Worm (Caenorhabditis elegans) whole organism, young adult: ENCODE results near the gene F26A1.8.

Source experiments
- B0035.1 ChIP-seq: sonication (generic microtip); optimal IDR thresholded peaks from 2 replicates; lab custom pipeline; 2016; ENCODE audit warnings: missing genetic modification characterization, mild to moderate bottlenecking, missing compliant biosample characterization, missing genotype, missing genetic modification reagents
- C06A6.2 ChIP-seq: fragments of 200-800 bp; sonication (Bioruptor generic); conservative IDR thresholded peaks from 2 replicates; pipeline ENCODE4 v1.3.6; 2022; ENCODE audit warnings: missing genetic modification characterization, missing compliant biosample characterization
- D2030.7 ChIP-seq: fragments of 200-800 bp; sonication (Bioruptor generic); IDR thresholded peaks from 2 replicates; pipeline ENCODE4 v1.3.6; 2022; ENCODE audit warnings: missing genetic modification reagents, missing genetic modification characterization, missing compliant biosample characterization
- F49E8.2 ChIP-seq: sonication (generic microtip); optimal IDR thresholded peaks from 3 replicates; lab custom pipeline; 2017; ENCODE audit warnings: missing genetic modification characterization, mild to moderate bottlenecking, missing compliant biosample characterization, antibody characterized with exemption, moderate library complexity; ENCODE audit not compliant: insufficient read depth
- F52B5.7 ChIP-seq: sonication (generic microtip); optimal IDR thresholded peaks from 2 replicates; lab custom pipeline; 2016; ENCODE audit warnings: mild to moderate bottlenecking, missing genetic modification characterization, missing compliant biosample characterization
- K11D2.4 ChIP-seq: fragments of 200-800 bp; sonication (Bioruptor generic); IDR thresholded peaks from 2 replicates; pipeline ENCODE4 v1.3.6; 2022; ENCODE audit warnings: missing genetic modification reagents, missing genetic modification characterization, missing compliant biosample characterization
- Y53G8AR.9 ChIP-seq: fragments of 200-800 bp; sonication (Bioruptor generic); conservative IDR thresholded peaks from 2 replicates; pipeline ENCODE4 v1.3.6; 2022; ENCODE audit warnings: missing genetic modification reagents, missing genetic modification characterization, missing compliant biosample characterization
- ZK185.1 ChIP-seq: sonication (generic microtip); optimal IDR thresholded peaks from 2 replicates; lab custom pipeline; 2016; ENCODE audit warnings: mild to moderate bottlenecking, missing genetic modification characterization, missing compliant biosample characterization; ENCODE audit not compliant: poor library complexity, severe bottlenecking
- ama-1 ChIP-seq, 3 experiments: fragments of 150-350 bp in 1 of 3; sonication (generic microtip) in 2 of 3; optimal IDR thresholded peaks; 2 replicates each; lab custom pipeline; 2014 to 2018; ENCODE audit warnings: missing biosample characterization in 2 of 3, missing genetic modification characterization in 2 of 3, missing genetic modification reagents in 2 of 3
- bed-1 ChIP-seq: fragments of 200-800 bp; sonication (Bioruptor generic); IDR thresholded peaks from 2 replicates; pipeline ENCODE4 v1.3.6; 2022; ENCODE audit warnings: missing genetic modification reagents, missing genetic modification characterization, missing compliant biosample characterization
- cebp-1 ChIP-seq, 2 experiments: fragments of 200-800 bp in 1 of 2; sonication (Bioruptor generic) in 1 of 2; sonication (generic microtip) in 1 of 2; IDR thresholded peaks in 1 of 2; optimal IDR thresholded peaks in 1 of 2; 2 replicates each; pipeline versions ENCODE4 v1.3.6 to Lab custom; 2017 to 2022; ENCODE audit warnings: missing compliant biosample characterization in 2 of 2, missing genetic modification characterization in 2 of 2, mild to moderate bottlenecking in 1 of 2, missing genetic modification reagents in 1 of 2, moderate library complexity in 1 of 2
- ceh-100 ChIP-seq: fragments of 200-800 bp; sonication (Bioruptor generic); IDR thresholded peaks from 2 replicates; pipeline ENCODE4 v1.3.6; 2022; ENCODE audit warnings: missing genetic modification reagents, missing genetic modification characterization, missing compliant biosample characterization
- ceh-58 ChIP-seq: fragments of 200-800 bp; sonication (Bioruptor generic); IDR thresholded peaks from 2 replicates; pipeline ENCODE4 v1.3.6; 2022; ENCODE audit warnings: missing genetic modification characterization, missing compliant biosample characterization
- ceh-91 ChIP-seq: fragments of 200-800 bp; sonication (Bioruptor generic); IDR thresholded peaks from 2 replicates; pipeline ENCODE4 v1.3.6; 2022; ENCODE audit warnings: missing genetic modification reagents, missing genetic modification characterization, missing compliant biosample characterization
- die-1 ChIP-seq: sonication (generic microtip); optimal IDR thresholded peaks from 2 replicates; lab custom pipeline; 2016; ENCODE audit warnings: missing genotype, mild to moderate bottlenecking, missing genetic modification characterization, missing compliant biosample characterization
- dpl-1 ChIP-seq: fragments of 150-350 bp; optimal IDR thresholded peaks from 2 replicates; lab custom pipeline; 2014; ENCODE audit warnings: missing biosample characterization, missing genetic modification reagents, missing genetic modification characterization
- egl-44 ChIP-seq: fragments of 200-800 bp; sonication (Bioruptor generic); IDR thresholded peaks from 2 replicates; pipeline ENCODE4 v1.3.6; 2022; ENCODE audit warnings: missing genetic modification reagents, missing genetic modification characterization, missing compliant biosample characterization
- hlh-26 ChIP-seq: fragments of 200-800 bp; sonication (Bioruptor generic); conservative IDR thresholded peaks from 2 replicates; pipeline ENCODE4 v1.3.6; 2022; ENCODE audit warnings: missing genetic modification reagents, missing genetic modification characterization, missing compliant biosample characterization
- hmg-20 ChIP-seq: fragments of 200-800 bp; sonication (Bioruptor generic); IDR thresholded peaks from 2 replicates; pipeline ENCODE4 v1.3.6; 2022; ENCODE audit warnings: missing genetic modification reagents, missing genetic modification characterization, missing compliant biosample characterization
- hrde-1 ChIP-seq: sonication (generic microtip); optimal IDR thresholded peaks from 2 replicates; lab custom pipeline; 2016; ENCODE audit warnings: missing genetic modification characterization, mild to moderate bottlenecking, missing compliant biosample characterization, moderate library complexity, missing genotype, missing genetic modification reagents, borderline replicate concordance
- let-607 ChIP-seq, 2 experiments: fragments of 200-800 bp in 1 of 2; sonication (Bioruptor generic) in 1 of 2; sonication (generic microtip) in 1 of 2; optimal IDR thresholded peaks; 2 replicates each; lab custom pipeline; 2016 to 2018; ENCODE audit warnings: mild to moderate bottlenecking in 2 of 2, missing compliant biosample characterization in 2 of 2, missing genetic modification characterization in 2 of 2, moderate library complexity in 2 of 2, missing genotype in 1 of 2
- lin-35 ChIP-seq, 3 experiments: fragments of 150-350 bp in 2 of 3; sonication (generic microtip) in 1 of 3; optimal IDR thresholded peaks; 2 replicates each; lab custom pipeline; 2014 to 2018; ENCODE audit warnings: missing biosample characterization in 3 of 3, missing genetic modification characterization in 3 of 3, missing genetic modification reagents in 3 of 3
- lin-40 ChIP-seq: sonication (generic microtip); optimal IDR thresholded peaks from 2 replicates; lab custom pipeline; 2016; ENCODE audit warnings: missing genetic modification characterization, mild to moderate bottlenecking, missing compliant biosample characterization, missing genotype, missing genetic modification reagents
- lin-54 ChIP-seq: fragments of 200-800 bp; sonication (Bioruptor generic); optimal IDR thresholded peaks from 2 replicates; lab custom pipeline; 2018; ENCODE audit warnings: mild to moderate bottlenecking, missing genetic modification characterization, missing compliant biosample characterization
- lsl-1 ChIP-seq: fragments of 200-800 bp; sonication (Bioruptor generic); optimal IDR thresholded peaks from 2 replicates; lab custom pipeline; 2018; ENCODE audit warnings: mild to moderate bottlenecking, missing genetic modification characterization, moderate library complexity, missing compliant biosample characterization
- madf-8 ChIP-seq: fragments of 200-800 bp; sonication (Bioruptor generic); conservative IDR thresholded peaks from 2 replicates; pipeline ENCODE4 v1.3.6; 2022; ENCODE audit warnings: missing genetic modification reagents, missing genetic modification characterization, missing compliant biosample characterization
- mcd-1 ChIP-seq: fragments of 200-800 bp; sonication (Bioruptor generic); IDR thresholded peaks from 2 replicates; pipeline ENCODE4 v1.3.6; 2022; ENCODE audit warnings: missing genetic modification reagents, missing genetic modification characterization, missing compliant biosample characterization
- nhr-27 ChIP-seq: fragments of 200-800 bp; sonication (Bioruptor generic); optimal IDR thresholded peaks from 2 replicates; lab custom pipeline; 2018; ENCODE audit warnings: mild to moderate bottlenecking, missing genetic modification characterization, moderate library complexity, missing compliant biosample characterization
- rcor-1 ChIP-seq: fragments of 200-800 bp; sonication (Bioruptor generic); IDR thresholded peaks from 2 replicates; pipeline ENCODE4 v1.3.6; 2022; ENCODE audit warnings: missing genetic modification reagents, missing genetic modification characterization, missing compliant biosample characterization
- rec-8 ChIP-seq, 2 experiments: sonication (generic microtip); optimal IDR thresholded peaks; 2 replicates each; lab custom pipeline; 2016; ENCODE audit warnings: mild to moderate bottlenecking in 2 of 2, missing genetic modification characterization in 2 of 2, missing genetic modification reagents in 2 of 2, missing genotype in 2 of 2, missing biosample characterization in 1 of 2, missing compliant biosample characterization in 1 of 2, moderate library complexity in 1 of 2
- sdz-38 ChIP-seq: sonication (generic microtip); optimal IDR thresholded peaks from 2 replicates; lab custom pipeline; 2016; ENCODE audit warnings: missing genotype, missing genetic modification characterization, missing compliant biosample characterization
- snpc-1.1 ChIP-seq: sonication (generic microtip); optimal IDR thresholded peaks from 2 replicates; lab custom pipeline; 2017; ENCODE audit warnings: missing genetic modification characterization, mild to moderate bottlenecking, missing compliant biosample characterization, antibody characterized with exemption, moderate library complexity, missing genotype, missing genetic modification reagents; ENCODE audit not compliant: insufficient read depth
- snpc-1.3 ChIP-seq: sonication (generic microtip); optimal IDR thresholded peaks from 2 replicates; lab custom pipeline; 2017; ENCODE audit warnings: missing genetic modification characterization, mild to moderate bottlenecking, missing compliant biosample characterization, antibody characterized with exemption, moderate library complexity, missing genotype, missing genetic modification reagents; ENCODE audit not compliant: insufficient read depth
- snpc-3.4 ChIP-seq: sonication (generic microtip); optimal IDR thresholded peaks from 2 replicates; lab custom pipeline; 2017; ENCODE audit warnings: missing genetic modification characterization, mild to moderate bottlenecking, missing compliant biosample characterization, antibody characterized with exemption, moderate library complexity, missing genotype, missing genetic modification reagents
- snpc-4 ChIP-seq, 5 experiments: fragments of 150-350 bp in 1 of 5; sonication (generic microtip) in 4 of 5; optimal IDR thresholded peaks; 2 replicates each; lab custom pipeline; 2014 to 2018; ENCODE audit warnings: missing genetic modification characterization in 5 of 5, missing biosample characterization in 3 of 5, antibody characterized with exemption in 2 of 5, mild to moderate bottlenecking in 2 of 5, missing compliant biosample characterization in 2 of 5, missing genotype in 2 of 5, moderate library complexity in 2 of 5, missing genetic modification reagents in 1 of 5
- somi-1 ChIP-seq: fragments of 200-800 bp; sonication (Bioruptor generic); optimal IDR thresholded peaks from 2 replicates; lab custom pipeline; 2018; ENCODE audit warnings: mild to moderate bottlenecking, missing genetic modification characterization, missing compliant biosample characterization
- unc-130 ChIP-seq: sonication (generic microtip); optimal IDR thresholded peaks from 2 replicates; lab custom pipeline; 2016; ENCODE audit warnings: missing genetic modification reagents, missing genetic modification characterization, missing compliant biosample characterization
- unc-62 ChIP-seq: fragments of 150-350 bp; optimal IDR thresholded peaks from 2 replicates; lab custom pipeline; 2014; ENCODE audit warnings: missing biosample characterization, missing genetic modification reagents, missing genetic modification characterization
- xnd-1 ChIP-seq: sonication (generic microtip); optimal IDR thresholded peaks from 2 replicates; lab custom pipeline; 2016; ENCODE audit warnings: missing genotype, missing genetic modification reagents, missing genetic modification characterization, missing compliant biosample characterization
- ztf-18 ChIP-seq: sonication (generic microtip); optimal IDR thresholded peaks from 2 replicates; lab custom pipeline; 2016; ENCODE audit warnings: missing genotype, mild to moderate bottlenecking, missing genetic modification characterization, missing compliant biosample characterization
- ztf-22 ChIP-seq: fragments of 200-800 bp; sonication (Bioruptor generic); optimal IDR thresholded peaks from 2 replicates; lab custom pipeline; 2018; ENCODE audit warnings: mild to moderate bottlenecking, missing genetic modification characterization, moderate library complexity, missing compliant biosample characterization
- ztf-6 ChIP-seq: fragments of 200-800 bp; sonication (Bioruptor generic); IDR thresholded peaks from 2 replicates; pipeline ENCODE4 v1.3.6; 2022; ENCODE audit warnings: missing genetic modification reagents, missing genetic modification characterization, missing compliant biosample characterization

Gene F26A1.8

DNA sequence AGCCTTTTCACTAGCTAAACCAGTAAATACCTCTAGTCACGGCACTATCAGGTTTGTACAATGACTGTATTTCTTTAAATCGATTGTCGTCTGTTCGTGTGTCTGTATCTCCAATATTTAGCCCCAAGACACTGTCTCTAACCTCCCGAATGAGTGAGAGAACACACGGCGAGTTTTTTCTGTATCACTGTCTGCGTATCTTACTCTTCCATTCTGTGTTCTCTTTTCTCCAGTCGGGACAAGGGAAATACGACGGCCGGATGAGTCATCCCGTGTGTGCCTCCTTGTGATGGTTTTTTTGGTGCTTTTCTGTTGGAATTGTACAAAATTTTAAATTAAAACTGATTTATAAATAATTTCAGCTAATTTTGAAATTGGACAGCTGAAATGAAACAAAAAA, 26.0 kb downstream of the F26A1.8 start (continued):
- TF ChIP-seq C06A6.2 (no peak), somi-1 (GFP tag; lab: Kevin White, UChicago) (peak; percentile 73), ztf-18 (tag; lab: Kevin White, UChicago) (peak; percentile 56), B0035.1 (no peak), F52B5.7 (tag; lab: Kevin White, UChicago) (no peak), ceh-58 (GFP tag; lab: Robert Waterston, UW) (no peak), hlh-26 (GFP tag; lab: Robert Waterston, UW) (no peak), bed-1 (GFP tag; lab: Robert Waterston, UW) (no peak), lin-54 (peak; percentile 56), cebp-1 (GFP tag; IDR thresholded peaks at IDR 0.05; lab: Robert Waterston, UW) (peak; percentile 54; the same call in 1 of the 2 replicates), cebp-1 (tag; optimal IDR thresholded peaks at IDR 0.05; lab: Kevin White, UChicago) (peak; percentile 89), Y53G8AR.9 (GFP tag; lab: Robert Waterston, UW) (0 out of 2 replicates have a peak, but pooled peaks have one; percentile 51), unc-62 (GFP tag; lab: Kevin White, UChicago) (peak; percentile 19), let-607 (tag; optimal IDR thresholded peaks at IDR 0.05; lab: Kevin White, UChicago) (peak in 1 of 2 experiments; percentile 17), mcd-1 (GFP tag; lab: Robert Waterston, UW) (peak; percentile 59), unc-130 (no peak), snpc-1.1 (tag; lab: Kevin White, UChicago) (peak; percentile 30), lin-40 (tag; lab: Kevin White, UChicago) (peak; percentile 23), snpc-4 (GFP tag; optimal IDR thresholded peaks at IDR 0.05; lab: Kevin White, UChicago) (no peak), snpc-4 (tag; optimal IDR thresholded peaks at IDR 0.05; lab: Kevin White, UChicago) (peak; percentile 13 to 62 (median 54)), die-1 (no peak), ZK185.1 (tag; lab: Kevin White, UChicago) (peak; percentile 47), rcor-1 (GFP tag; lab: Robert Waterston, UW) (peak; percentile 59; the same call in 1 of the 2 replicates)

DNA sequence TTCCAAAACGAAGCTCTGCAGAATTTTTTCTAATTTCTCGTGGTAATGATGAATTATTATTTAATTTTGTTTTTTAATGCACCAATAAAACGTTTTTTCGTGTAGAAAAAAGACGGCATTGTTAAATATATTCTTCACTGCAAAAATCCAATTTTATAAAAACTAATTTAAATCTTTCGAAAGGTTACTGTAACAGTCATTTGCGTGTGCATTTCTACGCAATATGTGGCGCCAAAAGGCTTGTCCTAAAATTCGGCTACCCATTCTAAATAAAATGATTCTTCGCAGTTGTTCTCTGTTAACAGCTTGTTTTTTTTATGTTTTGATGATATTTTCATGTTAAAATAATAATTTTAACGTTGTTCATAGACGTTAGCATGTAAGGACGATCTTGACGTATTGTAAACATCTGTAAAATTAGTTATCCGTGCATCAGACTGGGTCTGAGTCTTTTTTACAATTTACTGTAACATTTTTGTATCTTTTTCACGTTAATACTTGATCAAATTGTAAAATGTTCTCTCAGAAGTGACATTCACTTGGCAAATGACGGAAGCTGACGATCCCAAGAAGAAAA, 29.4 kb downstream of the F26A1.8 start, which contains the start of gene mip-1:
TSS of gene mip-1 (plus strand) at position 527 of the 577 bp plus-strand sequence.
- no peak for TF ChIP-seq ceh-100
- TF ChIP-seq ztf-6 (GFP tag; lab: Robert Waterston, UW) = no peak
- no peak for TF ChIP-seq lin-35 (GFP tag; optimal IDR thresholded peaks at IDR 0.05; lab: Kevin White, UChicago)
- no peak for TF ChIP-seq ama-1 (optimal IDR thresholded peaks at IDR 0.05; lab: Kevin White, UChicago)
- no peak for TF ChIP-seq ama-1 (GFP tag; optimal IDR thresholded peaks at IDR 0.05; lab: Kevin White, UChicago)
- TF ChIP-seq snpc-1.3 (tag; lab: Kevin White, UChicago) = peak; percentile 19
- peak; percentile 78 for TF ChIP-seq dpl-1 (GFP tag; lab: Kevin White, UChicago)
- peak; percentile 65 for TF ChIP-seq snpc-3.4 (tag; lab: Kevin White, UChicago)
- TF ChIP-seq madf-8 (GFP tag; lab: Robert Waterston, UW) = peak; percentile 73
- peak; percentile 10 for TF ChIP-seq ztf-18 (tag; lab: Kevin White, UChicago)
- no peak for TF ChIP-seq hmg-20 (GFP tag; lab: Robert Waterston, UW)
- no peak for TF ChIP-seq egl-44
- TF ChIP-seq lin-54 = peak; percentile 84
- TF ChIP-seq Y53G8AR.9 (GFP tag; lab: Robert Waterston, UW) = no peak
- peak; percentile 51 for TF ChIP-seq F49E8.2 (tag; lab: Kevin White, UChicago)
- no peak for TF ChIP-seq ztf-22 (GFP tag; lab: Kevin White, UChicago)
- no peak for TF ChIP-seq hlh-26 (GFP tag; lab: Robert Waterston, UW)
- peak; percentile 68 for TF ChIP-seq xnd-1
- no peak for TF ChIP-seq K11D2.4 (GFP tag; lab: Robert Waterston, UW)
- no peak for TF ChIP-seq hrde-1 (tag; lab: Kevin White, UChicago)
- TF ChIP-seq nhr-27 = no peak
- peak; percentile 90 for TF ChIP-seq lsl-1
- TF ChIP-seq ceh-91 (GFP tag; lab: Robert Waterston, UW) = peak; percentile 59
- no peak for TF ChIP-seq rec-8 (tag; optimal IDR thresholded peaks at IDR 0.05; lab: Kevin White, UChicago)
- peak; percentile 46 for TF ChIP-seq D2030.7 (GFP tag; lab: Robert Waterston, UW)
- no peak for TF ChIP-seq F52B5.7 (tag; lab: Kevin White, UChicago)
- no peak for TF ChIP-seq sdz-38 (tag; lab: Kevin White, UChicago)
